Worm (Caenorhabditis elegans): ENCODE results near the gene C28D4.8.

The C28D4.8 gene

ce11 chrIV:9712782-9713181 lies 35.5 kb downstream of the C28D4.8 start, which contains the start of gene K01H12.4:
K01H12.4 (plus strand) TSS chrIV:9713082.
- TF ChIP-seq ztf-23 (GFP tag; IDR thresholded peaks at IDR 0.05) (no peak), flt-1 (GFP tag; IDR thresholded peaks at IDR 0.05) (no peak), ref-1 (GFP tag; conservative IDR thresholded peaks at IDR 0.05) (no peak), cog-1 (tag; optimal IDR thresholded peaks at IDR 0.05) (no peak), T22C8.4 (GFP tag; IDR thresholded peaks at IDR 0.05) (no peak), med-1 (GFP tag; optimal IDR thresholded peaks at IDR 0.05; ENCODE audit: insufficient read depth) (no peak), tab-1 (GFP tag; IDR thresholded peaks at IDR 0.05) (no peak), klf-2 (GFP tag; conservative IDR thresholded peaks at IDR 0.05) (no peak), ztf-29 (GFP tag; IDR thresholded peaks at IDR 0.05) (no peak)

ce11 chrIV:9709887-9710286 lies 38.4 kb downstream of the C28D4.8 start, which contains the start of gene nhr-38:
nhr-38 (plus strand) TSS chrIV:9710187.
- TF ChIP-seq ref-1 (GFP tag; conservative IDR thresholded peaks at IDR 0.05), result no peak
- TF ChIP-seq cog-1 (tag; optimal IDR thresholded peaks at IDR 0.05), result no peak
- no peak for TF ChIP-seq tab-1 (GFP tag; IDR thresholded peaks at IDR 0.05)
- no peak for TF ChIP-seq ztf-29 (GFP tag; IDR thresholded peaks at IDR 0.05)
- no peak for TF ChIP-seq med-1 (GFP tag; optimal IDR thresholded peaks at IDR 0.05; ENCODE audit: insufficient read depth)
- TF ChIP-seq ztf-23 (GFP tag; IDR thresholded peaks at IDR 0.05), result no peak
- no peak for TF ChIP-seq klf-2 (GFP tag; conservative IDR thresholded peaks at IDR 0.05)
- TF ChIP-seq T22C8.4 (GFP tag; IDR thresholded peaks at IDR 0.05), result no peak
- TF ChIP-seq flt-1 (GFP tag; IDR thresholded peaks at IDR 0.05), result no peak

DNA sequence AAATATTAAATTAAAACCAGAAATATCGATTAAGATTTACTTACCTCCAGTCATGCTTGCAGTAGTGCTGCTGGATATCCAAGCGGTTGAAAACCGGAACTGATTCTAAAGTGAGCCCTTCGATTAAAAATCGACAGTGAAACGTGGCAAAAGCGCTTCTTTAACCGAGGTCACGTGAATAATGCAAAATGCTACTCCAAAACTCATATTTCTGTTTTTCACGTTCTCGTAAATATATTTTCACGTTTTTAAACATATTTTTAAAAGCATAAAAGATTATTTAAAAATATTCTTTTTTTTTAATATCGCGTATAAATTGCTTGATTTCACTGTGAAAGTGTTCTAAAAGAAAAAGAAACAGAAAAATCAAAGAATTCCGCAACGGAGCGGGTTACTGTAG lies 39.0 kb downstream of the C28D4.8 start, which contains the start of gene ant-1.3:
TSS of gene ant-1.3 (minus strand) at position 101 of the 400 bp plus-strand sequence.
- no peak for TF ChIP-seq klf-2 (GFP tag; conservative IDR thresholded peaks at IDR 0.05)

ce11 chrIV:9706704-9707197 lies 41.5 kb downstream of the C28D4.8 start, which contains the start of the genes dcaf-1 and dph-3:
dcaf-1 (minus strand) TSS chrIV:9706723.
dph-3 (plus strand) TSS chrIV:9707147.
- TF ChIP-seq med-1 (GFP tag; optimal IDR thresholded peaks at IDR 0.05; ENCODE audit: insufficient read depth) (no peak), ztf-23 (GFP tag; IDR thresholded peaks at IDR 0.05) (no peak), klf-2 (GFP tag; conservative IDR thresholded peaks at IDR 0.05) (no peak), flt-1 (GFP tag; IDR thresholded peaks at IDR 0.05) (no peak), T22C8.4 (GFP tag; IDR thresholded peaks at IDR 0.05) (no peak), ztf-29 (GFP tag; IDR thresholded peaks at IDR 0.05) (no peak), ref-1 (GFP tag; conservative IDR thresholded peaks at IDR 0.05) (no peak), cog-1 (tag; optimal IDR thresholded peaks at IDR 0.05) (no peak), tab-1 (GFP tag; IDR thresholded peaks at IDR 0.05) (no peak)

DNA sequence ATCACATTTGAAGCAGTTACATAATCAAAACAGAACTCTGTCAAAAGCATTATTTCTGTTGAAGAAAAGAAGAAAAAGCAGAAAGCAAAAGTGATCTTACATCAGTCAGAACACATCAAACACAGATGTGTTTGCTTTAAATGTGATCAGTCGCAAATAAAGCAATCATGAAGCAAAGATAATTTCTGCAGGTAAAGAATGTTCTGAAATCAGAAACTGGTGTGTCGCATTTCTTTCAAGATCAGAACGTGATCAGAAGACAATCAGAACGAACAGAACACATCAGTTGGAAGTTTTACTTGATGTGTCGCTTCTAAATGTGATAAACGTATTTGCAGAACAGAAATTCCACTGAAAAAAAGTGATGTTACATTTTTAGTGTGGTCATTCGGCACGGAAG lies 49.2 kb downstream of the C28D4.8 start:
- TF ChIP-seq T22C8.4 (GFP tag; IDR thresholded peaks at IDR 0.05), result no peak
- no peak for TF ChIP-seq tab-1 (GFP tag; IDR thresholded peaks at IDR 0.05)
- TF ChIP-seq ref-1 (GFP tag; conservative IDR thresholded peaks at IDR 0.05), result no peak
- TF ChIP-seq flt-1 (GFP tag; IDR thresholded peaks at IDR 0.05), result no peak
- no peak for TF ChIP-seq klf-2 (GFP tag; conservative IDR thresholded peaks at IDR 0.05)
- no peak for TF ChIP-seq ztf-29 (GFP tag; IDR thresholded peaks at IDR 0.05)
- TF ChIP-seq med-1 (GFP tag; optimal IDR thresholded peaks at IDR 0.05; ENCODE audit: insufficient read depth), result no peak
- no peak for TF ChIP-seq cog-1 (tag; optimal IDR thresholded peaks at IDR 0.05)
- no peak for TF ChIP-seq ztf-23 (GFP tag; IDR thresholded peaks at IDR 0.05)

ce11 chrIV:9697869-9698268 lies 50.4 kb downstream of the C28D4.8 start:
- TF ChIP-seq med-1 (GFP tag; optimal IDR thresholded peaks at IDR 0.05; ENCODE audit: insufficient read depth) (no peak), cog-1 (tag; optimal IDR thresholded peaks at IDR 0.05) (no peak), tab-1 (GFP tag; IDR thresholded peaks at IDR 0.05) (no peak), ztf-23 (GFP tag; IDR thresholded peaks at IDR 0.05) (no peak), T22C8.4 (GFP tag; IDR thresholded peaks at IDR 0.05) (no peak), ztf-29 (GFP tag; IDR thresholded peaks at IDR 0.05) (no peak), flt-1 (GFP tag; IDR thresholded peaks at IDR 0.05) (no peak), ref-1 (GFP tag; conservative IDR thresholded peaks at IDR 0.05) (no peak), klf-2 (GFP tag; conservative IDR thresholded peaks at IDR 0.05) (no peak)
